Worm (Caenorhabditis elegans): ENCODE measurements around the gene fbxa-214.

Gene fbxa-214

ce11 chrV:6044448-6044847 lies 25.4 kb downstream of the fbxa-214 start (continued):
- TF ChIP-seq snpc-1.2 (GFP tag; IDR thresholded peaks at IDR 0.05) (no peak), dmd-6 (GFP tag; IDR thresholded peaks at IDR 0.05) (peak; percentile 65; the same call in 1 of the 2 replicates), F49E8.2 (tag; optimal IDR thresholded peaks at IDR 0.05; ENCODE audit: borderline replicate concordance) (no peak), ZK337.2 (GFP tag; IDR thresholded peaks at IDR 0.05) (no peak), mdl-1 (tag; optimal IDR thresholded peaks at IDR 0.05) (no peak), aha-1 (tag) (no peak), lin-38 (GFP tag; IDR thresholded peaks at IDR 0.05) (peak; percentile 11; the same call in 1 of the 2 replicates), zfp-3 (GFP tag; conservative IDR thresholded peaks at IDR 0.05) (no peak), T20F7.1 (GFP tag; optimal IDR thresholded peaks at IDR 0.05) (no peak), nhr-42 (GFP tag; IDR thresholded peaks at IDR 0.05) (no peak), lin-13 (GFP tag; optimal IDR thresholded peaks at IDR 0.05) (no peak), zip-2 (tag; optimal IDR thresholded peaks at IDR 0.05) (no peak), spr-3 (GFP tag; optimal IDR thresholded peaks at IDR 0.05) (no peak)

ce11 chrV:6043275-6044271 lies 26.3 kb downstream of the fbxa-214 start, which contains the start of gene cpi-2:
Gene cpi-2, plus strand, starts transcription at chrV:6044062.
- TF ChIP-seq vab-7 (GFP tag; IDR thresholded peaks at IDR 0.05) (no peak), nhr-42 (GFP tag; IDR thresholded peaks at IDR 0.05) (no peak), nhr-28 (tag; optimal IDR thresholded peaks at IDR 0.05) (peak; percentile 39), unc-62 (GFP tag; optimal IDR thresholded peaks at IDR 0.05 in 1 of 2) (peak in 1 of 2 experiments; percentile 78), unc-62 (tag; optimal IDR thresholded peaks at IDR 0.05) (no peak), ztf-7 (tag; optimal IDR thresholded peaks at IDR 0.05) (peak; percentile 36), lsy-2 (tag; optimal IDR thresholded peaks at IDR 0.05) (peak in 1 of 2 experiments; percentile 49), hlh-30 (tag; optimal IDR thresholded peaks at IDR 0.05; ENCODE audit: insufficient read depth) (peak; percentile 87), ZK337.2 (GFP tag; IDR thresholded peaks at IDR 0.05) (no peak), daf-16 (GFP tag; optimal IDR thresholded peaks at IDR 0.05) (peak in 1 of 2 experiments; percentile 76), daf-16 (tag; optimal IDR thresholded peaks at IDR 0.05) (peak; percentile 95), hmg-1.1 (GFP tag; IDR thresholded peaks at IDR 0.05) (peak; percentile 64), spr-3 (GFP tag; optimal IDR thresholded peaks at IDR 0.05) (no peak), hif-1 (tag; optimal IDR thresholded peaks at IDR 0.05) (peak in 1 of 2 experiments; percentile 24), hlh-11 (tag; optimal IDR thresholded peaks at IDR 0.05) (peak; percentile 72), mes-2 (tag; optimal IDR thresholded peaks at IDR 0.05; ENCODE audit: poor library complexity, severe bottlenecking) (peak; percentile 54), ama-1 (optimal IDR thresholded peaks at IDR 0.05) (peak; percentile 24), ZK546.5 (tag; optimal IDR thresholded peaks at IDR 0.05) (no peak), pha-4 (GFP tag; IDR thresholded peaks at IDR 0.05) (no peak), pha-4 (tag; optimal IDR thresholded peaks at IDR 0.05) (peak; percentile 67), mep-1 (tag; optimal IDR thresholded peaks at IDR 0.05) (peak; percentile 24), set-16 (GFP tag; IDR thresholded peaks at IDR 0.05) (no peak), dpl-1 (GFP tag; optimal IDR thresholded peaks at IDR 0.05) (peak; percentile 80), nhr-6 (tag; optimal IDR thresholded peaks at IDR 0.05) (peak; percentile 67), dve-1 (tag; optimal IDR thresholded peaks at IDR 0.05; ENCODE audit: insufficient read depth) (peak; percentile 77), nhr-48 (tag; optimal IDR thresholded peaks at IDR 0.05) (peak; percentile 16), nhr-11 (tag; optimal IDR thresholded peaks at IDR 0.05) (no peak), mdl-1 (tag; optimal IDR thresholded peaks at IDR 0.05) (peak in 1 of 2 experiments; percentile 38), ceh-28 (tag; optimal IDR thresholded peaks at IDR 0.05) (peak; percentile 67), dmd-6 (GFP tag; IDR thresholded peaks at IDR 0.05) (peak; percentile 47), T26A8.4 (GFP tag; IDR thresholded peaks at IDR 0.05) (no peak), php-3 (GFP tag; IDR thresholded peaks at IDR 0.05) (peak; percentile 40; the same call in 1 of the 2 replicates), mxl-3 (GFP tag; optimal IDR thresholded peaks at IDR 0.05) (peak; percentile 23), snpc-1.2 (GFP tag; IDR thresholded peaks at IDR 0.05) (no peak), ceh-20 (GFP tag; IDR thresholded peaks at IDR 0.05) (no peak)

Data from whole organism, L4 larva.